Worm (Caenorhabditis elegans) whole organism, late embryonic: Measurements from ENCODE around the gene atf-6.

Experiments
- C08G9.2 ChIP-seq: sonication (generic microtip); optimal IDR thresholded peaks from 2 replicates; lab custom pipeline; 2016; ENCODE audit warnings: mild to moderate bottlenecking, missing genetic modification characterization, moderate library complexity, missing compliant biosample characterization
- ceh-9 ChIP-seq: sonication (generic microtip); optimal IDR thresholded peaks from 2 replicates; lab custom pipeline; 2016; ENCODE audit warnings: mild to moderate bottlenecking, missing genetic modification characterization, inconsistent platforms, missing compliant biosample characterization
- fkh-10 ChIP-seq: fragments of 150-350 bp; optimal IDR thresholded peaks from 2 replicates; lab custom pipeline; 2014; ENCODE audit warnings: missing biosample characterization, missing genetic modification reagents, missing genetic modification characterization
- fkh-6 ChIP-seq: sonication (generic microtip); optimal IDR thresholded peaks from 2 replicates; lab custom pipeline; 2016; ENCODE audit warnings: missing genetic modification characterization, missing compliant biosample characterization
- gmeb-2 ChIP-seq: sonication (generic microtip); optimal IDR thresholded peaks from 2 replicates; lab custom pipeline; 2016; ENCODE audit warnings: missing genetic modification characterization, inconsistent platforms, missing compliant biosample characterization
- hlh-6 ChIP-seq: sonication (generic microtip); optimal IDR thresholded peaks from 2 replicates; lab custom pipeline; 2016; ENCODE audit warnings: missing genotype, missing genetic modification characterization, missing compliant biosample characterization
- lin-11 ChIP-seq: fragments of 200-800 bp; sonication (Bioruptor generic); optimal IDR thresholded peaks from 2 replicates; lab custom pipeline; 2018; ENCODE audit warnings: mild to moderate bottlenecking, missing genetic modification characterization, missing compliant biosample characterization
- nhr-11 ChIP-seq: fragments of 150-350 bp; optimal IDR thresholded peaks from 2 replicates; lab custom pipeline; 2014; ENCODE audit warnings: missing biosample characterization, missing genetic modification characterization
- odd-2 ChIP-seq: sonication (generic microtip); optimal IDR thresholded peaks from 2 replicates; lab custom pipeline; 2017; ENCODE audit warnings: antibody characterized with exemption, mild to moderate bottlenecking, missing genetic modification characterization, missing compliant biosample characterization
- pha-4 ChIP-seq: fragments of 150-350 bp; optimal IDR thresholded peaks from 2 replicates; lab custom pipeline; 2018; ENCODE audit warnings: missing biosample characterization, missing genetic modification reagents, missing genetic modification characterization
- rnt-1 ChIP-seq: sonication (generic microtip); optimal IDR thresholded peaks from 2 replicates; lab custom pipeline; 2016; ENCODE audit warnings: missing genetic modification characterization, missing compliant biosample characterization
- sdc-2 ChIP-seq: sonication (generic microtip); optimal IDR thresholded peaks from 2 replicates; lab custom pipeline; 2016; ENCODE audit warnings: missing genotype, missing genetic modification characterization, missing compliant biosample characterization
- syd-9 ChIP-seq: sonication (generic microtip); optimal IDR thresholded peaks from 2 replicates; lab custom pipeline; 2016; ENCODE audit warnings: mild to moderate bottlenecking, missing genetic modification characterization, moderate library complexity, missing compliant biosample characterization
- tbx-2 ChIP-seq: sonication (generic microtip); optimal IDR thresholded peaks from 2 replicates; lab custom pipeline; 2016; ENCODE audit warnings: missing genetic modification characterization, missing compliant biosample characterization

DNA sequence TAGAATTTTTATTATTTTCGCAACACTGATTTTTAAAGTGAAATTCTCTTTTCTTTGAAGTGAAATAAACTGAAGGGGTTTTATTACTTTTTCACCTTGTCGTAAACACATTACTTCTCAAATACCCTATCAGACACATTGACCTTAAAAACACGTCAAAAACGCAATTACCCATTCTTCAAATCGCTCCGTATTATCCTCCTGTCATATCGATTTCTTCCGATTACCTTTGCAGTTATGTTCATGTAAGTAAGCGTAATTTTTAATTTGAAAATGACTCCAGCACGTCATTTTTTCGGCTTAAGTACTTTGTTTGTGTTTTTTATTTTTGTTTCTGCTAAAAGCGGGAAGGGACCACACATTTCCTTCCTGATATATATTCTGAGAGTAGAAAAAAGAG, 42.5 kb upstream of the atf-6 start:
- TF ChIP-seq nhr-11 (tag; lab: Kevin White, UChicago) = no peak
- TF ChIP-seq odd-2 (tag; lab: Kevin White, UChicago) = no peak
- no peak for TF ChIP-seq hlh-6 (tag; lab: Kevin White, UChicago)
- TF ChIP-seq fkh-6 (tag; lab: Kevin White, UChicago) = no peak
- TF ChIP-seq lin-11 (tag; lab: Kevin White, UChicago) = no peak
- no peak for TF ChIP-seq gmeb-2 (tag; lab: Kevin White, UChicago)
- TF ChIP-seq rnt-1 = no peak
- no peak for TF ChIP-seq C08G9.2 (tag; lab: Kevin White, UChicago)
- TF ChIP-seq pha-4 (tag; lab: Kevin White, UChicago) = no peak
- no peak for TF ChIP-seq ceh-9 (tag; lab: Kevin White, UChicago)
- no peak for TF ChIP-seq fkh-10 (GFP tag; lab: Kevin White, UChicago)
- TF ChIP-seq sdc-2 (tag; lab: Kevin White, UChicago) = no peak
- no peak for TF ChIP-seq syd-9 (tag; lab: Kevin White, UChicago)
- no peak for TF ChIP-seq tbx-2
